Worm (Caenorhabditis elegans) whole organism, young adult: ENCODE measurements around the gene T03F6.6.
A peak's percentile ranks its signal among the peaks of the same experiment; 100 is the strongest.

Experiments
- B0019.2 ChIP-seq: fragments of 200-800 bp; sonication (Bioruptor generic); conservative IDR thresholded peaks from 2 replicates; pipeline ENCODE4 v1.3.6; 2022; ENCODE audit warnings: missing genetic modification reagents, missing genetic modification characterization, missing compliant biosample characterization
- D2030.7 ChIP-seq: fragments of 200-800 bp; sonication (Bioruptor generic); IDR thresholded peaks from 2 replicates; pipeline ENCODE4 v1.3.6; 2022; ENCODE audit warnings: missing genetic modification reagents, missing genetic modification characterization, missing compliant biosample characterization
- F22D6.2 ChIP-seq: sonication (generic microtip); optimal IDR thresholded peaks from 2 replicates; lab custom pipeline; 2016; ENCODE audit warnings: mild to moderate bottlenecking, missing genetic modification characterization, missing compliant biosample characterization
- F23B12.7 ChIP-seq: sonication (generic microtip); optimal IDR thresholded peaks from 2 replicates; lab custom pipeline; 2017; ENCODE audit warnings: missing genetic modification characterization, mild to moderate bottlenecking, missing compliant biosample characterization, antibody characterized with exemption, moderate library complexity; ENCODE audit not compliant: insufficient read depth
- F39B2.1 ChIP-seq: fragments of 200-800 bp; sonication (Bioruptor generic); IDR thresholded peaks from 2 replicates; pipeline ENCODE4 v1.3.6; 2022; ENCODE audit warnings: missing genetic modification reagents, missing genetic modification characterization, missing compliant biosample characterization
- F57A8.1 ChIP-seq: fragments of 200-800 bp; sonication (Bioruptor generic); optimal IDR thresholded peaks from 2 replicates; lab custom pipeline; 2018; ENCODE audit warnings: mild to moderate bottlenecking, missing genetic modification characterization, moderate library complexity, missing compliant biosample characterization
- K12H6.12 ChIP-seq: fragments of 200-800 bp; sonication (Bioruptor generic); optimal IDR thresholded peaks from 2 replicates; lab custom pipeline; 2018; ENCODE audit warnings: mild to moderate bottlenecking, missing genetic modification characterization, missing compliant biosample characterization
- Y53F4B.3 ChIP-seq: fragments of 200-800 bp; sonication (Bioruptor generic); IDR thresholded peaks from 2 replicates; pipeline ENCODE4 v1.3.6; 2022; ENCODE audit warnings: missing genetic modification reagents, missing genetic modification characterization, missing compliant biosample characterization
- Y56A3A.18 ChIP-seq: fragments of 200-800 bp; sonication (Bioruptor generic); IDR thresholded peaks from 2 replicates; pipeline ENCODE4 v1.3.6; 2022; ENCODE audit warnings: missing genetic modification reagents, missing genetic modification characterization, missing compliant biosample characterization
- cebp-1 ChIP-seq, 2 experiments: fragments of 200-800 bp in 1 of 2; sonication (Bioruptor generic) in 1 of 2; sonication (generic microtip) in 1 of 2; IDR thresholded peaks in 1 of 2; optimal IDR thresholded peaks in 1 of 2; 2 replicates each; pipeline versions ENCODE4 v1.3.6 to Lab custom; 2017 to 2022; ENCODE audit warnings: missing compliant biosample characterization in 2 of 2, missing genetic modification characterization in 2 of 2, mild to moderate bottlenecking in 1 of 2, missing genetic modification reagents in 1 of 2, moderate library complexity in 1 of 2
- cebp-2 ChIP-seq: fragments of 200-800 bp; sonication (Bioruptor generic); IDR thresholded peaks from 2 replicates; pipeline ENCODE4 v1.3.6; 2022; ENCODE audit warnings: missing genetic modification characterization, missing compliant biosample characterization
- ceh-100 ChIP-seq: fragments of 200-800 bp; sonication (Bioruptor generic); IDR thresholded peaks from 2 replicates; pipeline ENCODE4 v1.3.6; 2022; ENCODE audit warnings: missing genetic modification reagents, missing genetic modification characterization, missing compliant biosample characterization
- ceh-40 ChIP-seq: fragments of 200-800 bp; sonication (Bioruptor generic); IDR thresholded peaks from 2 replicates; pipeline ENCODE4 v1.3.6; 2022; ENCODE audit warnings: missing genetic modification characterization, missing compliant biosample characterization
- dpl-1 ChIP-seq: fragments of 150-350 bp; optimal IDR thresholded peaks from 2 replicates; lab custom pipeline; 2014; ENCODE audit warnings: missing biosample characterization, missing genetic modification reagents, missing genetic modification characterization
- efl-1 ChIP-seq: fragments of 150-350 bp; optimal IDR thresholded peaks from 2 replicates; lab custom pipeline; 2014; ENCODE audit warnings: missing biosample characterization, missing genetic modification reagents, missing genetic modification characterization
- ekl-4 ChIP-seq: fragments of 200-800 bp; sonication (Bioruptor generic); IDR thresholded peaks from 2 replicates; pipeline ENCODE4 v1.3.6; 2022; ENCODE audit warnings: missing genetic modification reagents, missing genetic modification characterization, missing compliant biosample characterization
- gei-17 ChIP-seq: fragments of 200-800 bp; sonication (Bioruptor generic); optimal IDR thresholded peaks from 2 replicates; lab custom pipeline; 2018; ENCODE audit warnings: mild to moderate bottlenecking, missing genetic modification characterization, missing compliant biosample characterization
- him-1 ChIP-seq: sonication (generic microtip); optimal IDR thresholded peaks from 2 replicates; lab custom pipeline; 2016; ENCODE audit warnings: missing genotype, missing genetic modification reagents, missing genetic modification characterization, missing compliant biosample characterization
- hlh-26 ChIP-seq: fragments of 200-800 bp; sonication (Bioruptor generic); conservative IDR thresholded peaks from 2 replicates; pipeline ENCODE4 v1.3.6; 2022; ENCODE audit warnings: missing genetic modification reagents, missing genetic modification characterization, missing compliant biosample characterization
- hmg-1.2 ChIP-seq: fragments of 200-800 bp; sonication (Bioruptor generic); IDR thresholded peaks from 2 replicates; pipeline ENCODE4 v1.3.6; 2022; ENCODE audit warnings: missing genetic modification reagents, missing genetic modification characterization, missing compliant biosample characterization
- lag-1 ChIP-seq: fragments of 200-800 bp; sonication (Bioruptor generic); IDR thresholded peaks from 2 replicates; pipeline ENCODE4 v1.3.6; 2022; ENCODE audit warnings: missing genetic modification reagents, missing genetic modification characterization, missing compliant biosample characterization
- lin-35 ChIP-seq, 3 experiments: fragments of 150-350 bp in 2 of 3; sonication (generic microtip) in 1 of 3; optimal IDR thresholded peaks; 2 replicates each; lab custom pipeline; 2014 to 2018; ENCODE audit warnings: missing biosample characterization in 3 of 3, missing genetic modification characterization in 3 of 3, missing genetic modification reagents in 3 of 3
- lin-40 ChIP-seq: sonication (generic microtip); optimal IDR thresholded peaks from 2 replicates; lab custom pipeline; 2016; ENCODE audit warnings: missing genetic modification characterization, mild to moderate bottlenecking, missing compliant biosample characterization, missing genotype, missing genetic modification reagents
- lin-54 ChIP-seq: fragments of 200-800 bp; sonication (Bioruptor generic); optimal IDR thresholded peaks from 2 replicates; lab custom pipeline; 2018; ENCODE audit warnings: mild to moderate bottlenecking, missing genetic modification characterization, missing compliant biosample characterization
- lsl-1 ChIP-seq: fragments of 200-800 bp; sonication (Bioruptor generic); optimal IDR thresholded peaks from 2 replicates; lab custom pipeline; 2018; ENCODE audit warnings: mild to moderate bottlenecking, missing genetic modification characterization, moderate library complexity, missing compliant biosample characterization
- madf-6 ChIP-seq: fragments of 200-800 bp; sonication (Bioruptor generic); IDR thresholded peaks from 2 replicates; pipeline ENCODE4 v1.3.6; 2022; ENCODE audit warnings: missing genetic modification reagents, missing genetic modification characterization, missing compliant biosample characterization
- mcd-1 ChIP-seq: fragments of 200-800 bp; sonication (Bioruptor generic); IDR thresholded peaks from 2 replicates; pipeline ENCODE4 v1.3.6; 2022; ENCODE audit warnings: missing genetic modification reagents, missing genetic modification characterization, missing compliant biosample characterization
- nfya-1 ChIP-seq: sonication (generic microtip); optimal IDR thresholded peaks from 2 replicates; lab custom pipeline; 2017; ENCODE audit warnings: antibody characterized with exemption, missing compliant biosample characterization, missing genetic modification characterization, borderline replicate concordance; ENCODE audit not compliant: insufficient read depth
- rcor-1 ChIP-seq: fragments of 200-800 bp; sonication (Bioruptor generic); IDR thresholded peaks from 2 replicates; pipeline ENCODE4 v1.3.6; 2022; ENCODE audit warnings: missing genetic modification reagents, missing genetic modification characterization, missing compliant biosample characterization
- snpc-1.3 ChIP-seq: sonication (generic microtip); optimal IDR thresholded peaks from 2 replicates; lab custom pipeline; 2017; ENCODE audit warnings: missing genetic modification characterization, mild to moderate bottlenecking, missing compliant biosample characterization, antibody characterized with exemption, moderate library complexity, missing genotype, missing genetic modification reagents; ENCODE audit not compliant: insufficient read depth
- tlf-1 ChIP-seq: fragments of 200-800 bp; sonication (Bioruptor generic); optimal IDR thresholded peaks from 2 replicates; lab custom pipeline; 2018; ENCODE audit warnings: mild to moderate bottlenecking, missing genetic modification characterization, missing compliant biosample characterization
- xnd-1 ChIP-seq: sonication (generic microtip); optimal IDR thresholded peaks from 2 replicates; lab custom pipeline; 2016; ENCODE audit warnings: missing genotype, missing genetic modification reagents, missing genetic modification characterization, missing compliant biosample characterization
- zfh-2 ChIP-seq: fragments of 200-800 bp; sonication (Bioruptor generic); conservative IDR thresholded peaks from 2 replicates; pipeline ENCODE4 v1.3.6; 2022; ENCODE audit warnings: missing genetic modification reagents, missing genetic modification characterization, missing compliant biosample characterization
- ztf-18 ChIP-seq: sonication (generic microtip); optimal IDR thresholded peaks from 2 replicates; lab custom pipeline; 2016; ENCODE audit warnings: missing genotype, mild to moderate bottlenecking, missing genetic modification characterization, missing compliant biosample characterization

The T03F6.6 gene

ce11 chrIII:13341275-13341626 lies 38.8 kb downstream of the T03F6.6 start, which contains the start of gene nud-1:
nud-1 (plus strand) TSS chrIII:13341527.
- TF ChIP-seq lin-40 (tag; lab: Kevin White, UChicago) (no peak), hlh-26 (GFP tag; lab: Robert Waterston, UW) (no peak), cebp-1 (GFP tag; IDR thresholded peaks at IDR 0.05; lab: Robert Waterston, UW) (no peak), cebp-1 (tag; optimal IDR thresholded peaks at IDR 0.05; lab: Kevin White, UChicago) (peak; percentile 79), lag-1 (GFP tag; lab: Robert Waterston, UW) (no peak), ztf-18 (tag; lab: Kevin White, UChicago) (peak; percentile 89), Y53F4B.3 (GFP tag; lab: Robert Waterston, UW) (no peak), ceh-100 (GFP tag; lab: Robert Waterston, UW) (no peak), cebp-2 (GFP tag; lab: Robert Waterston, UW) (no peak), tlf-1 (GFP tag; lab: Kevin White, UChicago) (no peak), F39B2.1 (GFP tag; lab: Robert Waterston, UW) (no peak), K12H6.12 (tag; lab: Kevin White, UChicago) (no peak), gei-17 (no peak)
- TF ChIP-seq, all 124 proteins: peak for 2

- TF ChIP-seq rcor-1 (GFP tag; lab: Robert Waterston, UW) = 0 out of 2 replicates have a peak, but pooled peaks have one; percentile 28
- TF ChIP-seq madf-6 (GFP tag; lab: Robert Waterston, UW) = peak; percentile 78
- TF ChIP-seq hmg-1.2 = peak; percentile 35; the same call in 1 of the 2 replicates
- TF ChIP-seq him-1 = peak; percentile 62
- TF ChIP-seq F22D6.2 (tag; lab: Kevin White, UChicago) = no peak
- TF ChIP-seq ekl-4 (GFP tag; lab: Robert Waterston, UW) = peak; percentile 55; the same call in 1 of the 2 replicates
- no peak for TF ChIP-seq nfya-1 (tag; lab: Kevin White, UChicago)
- peak; percentile 86 for TF ChIP-seq lsl-1
- no peak for TF ChIP-seq Y56A3A.18 (GFP tag; lab: Robert Waterston, UW)
- TF ChIP-seq xnd-1 (tag; lab: Kevin White, UChicago) = peak; percentile 41
- TF ChIP-seq zfh-2 (GFP tag; lab: Robert Waterston, UW) = no peak
- TF ChIP-seq mcd-1 (GFP tag; lab: Robert Waterston, UW) = peak; percentile 51
- no peak for TF ChIP-seq snpc-1.3 (tag; lab: Kevin White, UChicago)
- TF ChIP-seq B0019.2 (GFP tag; lab: Robert Waterston, UW) = no peak
- TF ChIP-seq efl-1 (GFP tag; lab: Kevin White, UChicago) = peak; percentile 59
- no peak for TF ChIP-seq F57A8.1 (GFP tag; lab: Kevin White, UChicago)
- peak in 1 of 3 experiments; percentile 21 for TF ChIP-seq lin-35 (GFP tag; optimal IDR thresholded peaks at IDR 0.05; lab: Kevin White, UChicago)
- no peak for TF ChIP-seq lin-54 (GFP tag; lab: Kevin White, UChicago)
- no peak for TF ChIP-seq ceh-40 (GFP tag; lab: Robert Waterston, UW)
- TF ChIP-seq D2030.7 (GFP tag; lab: Robert Waterston, UW) = peak; percentile 66; the same call in 1 of the 2 replicates
- peak; percentile 0 for TF ChIP-seq F23B12.7 (tag; lab: Kevin White, UChicago)
- TF ChIP-seq dpl-1 = peak; percentile 45
- peak; percentile 96 for TF ChIP-seq ztf-18 (tag; lab: Kevin White, UChicago)
- TF ChIP-seq, all 124 proteins: peak for 14
Measured at ce11 chrIII:13340504-13341274, 39.4 kb downstream of the T03F6.6 start.
